Fruit fly (Drosophila melanogaster) whole organism, pupa: ENCODE results near the gene Vha16-3.

Experiments used
- CG10348 ChIP-seq: fragments of 200-800 bp; sonication (Bioruptor generic); IDR thresholded peaks from 2 replicates; pipeline ENCODE4 v1.3.6; 2022; ENCODE audit warnings: missing biosample characterization, missing genetic modification characterization
- CG12605 ChIP-seq: fragments of 200-800 bp; sonication (Bioruptor generic); IDR thresholded peaks from 2 replicates; pipeline ENCODE4 v1.3.6; 2022; ENCODE audit warnings: missing biosample characterization, missing genetic modification characterization
- CG13204 ChIP-seq: fragments of 200-800 bp; sonication (Bioruptor generic); optimal IDR thresholded peaks from 2 replicates; lab custom pipeline; 2018; ENCODE audit warnings: missing biosample characterization, mild to moderate bottlenecking, missing genetic modification characterization, moderate library complexity
- CG14655 ChIP-seq: fragments of 200-800 bp; sonication (Bioruptor generic); optimal IDR thresholded peaks from 3 replicates; lab custom pipeline; 2017; ENCODE audit warnings: mild to moderate bottlenecking, missing biosample characterization, missing genetic modification reagents, missing genetic modification characterization
- CG15710 ChIP-seq: fragments of 200-800 bp; sonication (Bioruptor generic); optimal IDR thresholded peaks from 2 replicates; lab custom pipeline; 2018; ENCODE audit warnings: missing biosample characterization, mild to moderate bottlenecking, missing genetic modification characterization, moderate library complexity
- CG17806 ChIP-seq: fragments of 200-800 bp; sonication (Bioruptor generic); optimal IDR thresholded peaks from 2 replicates; lab custom pipeline; 2018; ENCODE audit warnings: missing biosample characterization, mild to moderate bottlenecking, missing genetic modification characterization, moderate library complexity
- CG32121 ChIP-seq: fragments of 200-800 bp; sonication (Bioruptor generic); IDR thresholded peaks from 2 replicates; pipeline ENCODE4 v1.3.6; 2022; ENCODE audit warnings: missing biosample characterization, missing genetic modification characterization
- CG34367 ChIP-seq: fragments of 200-800 bp; sonication (Bioruptor generic); optimal IDR thresholded peaks from 2 replicates; lab custom pipeline; 2018; ENCODE audit warnings: missing biosample characterization, mild to moderate bottlenecking, missing genetic modification characterization
- CG4496 ChIP-seq: fragments of 200-800 bp; sonication (Bioruptor generic); IDR thresholded peaks from 3 replicates; pipeline ENCODE4 v1.3.6; 2022; ENCODE audit warnings: missing biosample characterization, missing genetic modification characterization
- CG8159 ChIP-seq: fragments of 200-800 bp; sonication (Bioruptor generic); optimal IDR thresholded peaks from 3 replicates; lab custom pipeline; 2018; ENCODE audit warnings: missing biosample characterization, mild to moderate bottlenecking, missing genetic modification characterization, moderate library complexity
- CG8301 ChIP-seq: fragments of 200-800 bp; sonication (Bioruptor generic); optimal IDR thresholded peaks from 2 replicates; lab custom pipeline; 2018; ENCODE audit warnings: missing biosample characterization, mild to moderate bottlenecking, missing genetic modification characterization
- CG9948 ChIP-seq: fragments of 200-800 bp; sonication (Bioruptor generic); optimal IDR thresholded peaks from 2 replicates; lab custom pipeline; 2018; ENCODE audit warnings: missing biosample characterization, mild to moderate bottlenecking, missing genetic modification characterization, moderate library complexity
- D1 ChIP-seq: fragments of 200-800 bp; sonication (Bioruptor generic); optimal IDR thresholded peaks from 2 replicates; lab custom pipeline; 2018; ENCODE audit warnings: missing biosample characterization, mild to moderate bottlenecking, missing genetic modification characterization, moderate library complexity
- EcR ChIP-seq: fragments of 200-800 bp; sonication (Bioruptor generic); optimal IDR thresholded peaks from 3 replicates; lab custom pipeline; 2019; ENCODE audit warnings: missing biosample characterization, missing genetic modification characterization, mild to moderate bottlenecking, moderate library complexity, missing genetic modification reagents
- Ets98B ChIP-seq: fragments of 200-800 bp; sonication (Bioruptor generic); IDR thresholded peaks from 2 replicates; pipeline ENCODE4 v1.3.6; 2022; ENCODE audit warnings: missing biosample characterization, missing genetic modification characterization
- Pif1A ChIP-seq: fragments of 200-800 bp; sonication (Bioruptor generic); optimal IDR thresholded peaks from 3 replicates; lab custom pipeline; 2016; ENCODE audit warnings: missing biosample characterization, missing genetic modification characterization
- Pif1B ChIP-seq: fragments of 200-800 bp; sonication (Bioruptor generic); optimal IDR thresholded peaks from 3 replicates; lab custom pipeline; 2016; ENCODE audit warnings: missing biosample characterization, missing genetic modification characterization
- Snoo ChIP-seq: fragments of 200-800 bp; sonication (Bioruptor generic); optimal IDR thresholded peaks from 3 replicates; lab custom pipeline; 2017; ENCODE audit warnings: missing biosample characterization, mild to moderate bottlenecking, missing genetic modification characterization, inconsistent platforms
- fd96Ca ChIP-seq: fragments of 200-800 bp; sonication (Bioruptor generic); IDR thresholded peaks from 3 replicates; pipeline ENCODE4 v1.3.6; 2022; ENCODE audit warnings: missing biosample characterization, missing genetic modification characterization
- gl ChIP-seq: fragments of 200-800 bp; sonication (Bioruptor generic); optimal IDR thresholded peaks from 2 replicates; lab custom pipeline; 2018; ENCODE audit warnings: missing biosample characterization, mild to moderate bottlenecking, missing genetic modification characterization
- rn ChIP-seq: fragments of 200-800 bp; sonication (Bioruptor generic); IDR thresholded peaks from 2 replicates; pipeline ENCODE4 v1.3.6; 2022; ENCODE audit warnings: missing biosample characterization, missing genetic modification characterization

Vha16-3 gene

DNA sequence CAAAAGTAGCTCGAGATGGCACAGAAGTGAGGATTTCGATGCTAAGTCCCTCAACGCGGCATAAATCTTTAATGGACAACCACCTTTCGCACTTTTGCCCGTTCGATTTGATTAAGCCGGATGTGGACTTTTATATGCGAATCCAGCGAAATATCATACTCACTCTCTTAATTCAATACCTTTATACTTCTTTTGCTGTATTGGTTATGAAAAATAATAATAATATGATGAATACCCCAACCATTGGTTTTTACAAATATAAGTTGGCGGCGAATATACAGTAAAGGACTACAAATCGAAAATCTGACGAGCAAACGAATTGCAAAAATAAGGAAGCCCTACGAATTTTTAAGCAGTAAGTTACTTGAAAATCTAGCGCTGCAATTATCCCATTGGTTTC is at the start of gene Vha16-3:
Gene Vha16-3 (plus strand): TSS at position 301 of the 400 bp plus-strand sequence.
- TF ChIP-seq Pif1A (GFP tag; lab: Kevin White, UChicago) = no peak
- TF ChIP-seq CG17806 = no peak
- no peak for TF ChIP-seq CG4496 (GFP tag; lab: Robert Waterston, UW)
- no peak for TF ChIP-seq Ets98B
- TF ChIP-seq CG9948 (tag; lab: Kevin White, UChicago) = no peak
- TF ChIP-seq CG13204 (GFP tag; lab: Kevin White, UChicago) = no peak
- TF ChIP-seq gl (tag; lab: Kevin White, UChicago) = no peak
- TF ChIP-seq CG32121 = no peak
- TF ChIP-seq CG8159 = no peak
- no peak for TF ChIP-seq fd96Ca (GFP tag; lab: Robert Waterston, UW)
- no peak for TF ChIP-seq CG15710 (tag; lab: Kevin White, UChicago)
- TF ChIP-seq CG14655 = no peak
- TF ChIP-seq CG10348 = no peak
- TF ChIP-seq CG12605 (GFP tag; lab: Robert Waterston, UW) = no peak
- TF ChIP-seq CG8301 (tag; lab: Kevin White, UChicago) = no peak
- TF ChIP-seq, all 21 proteins: peak for 0

dm6 chr3L:11424858-11425257 is 48.2 kb upstream of the Vha16-3 start, which contains the start of gene CG7560:
Gene CG7560, plus strand, starts transcription at chr3L:11425158.
- no peak for TF ChIP-seq Ets98B
- TF ChIP-seq D1 (tag; lab: Kevin White, UChicago) = no peak
- TF ChIP-seq Pif1A (GFP tag; lab: Kevin White, UChicago) = no peak
- TF ChIP-seq Snoo (tag; lab: Kevin White, UChicago) = no peak
- no peak for TF ChIP-seq CG34367 (tag; lab: Kevin White, UChicago)
- no peak for TF ChIP-seq CG13204 (GFP tag; lab: Kevin White, UChicago)
- TF ChIP-seq CG8159 = no peak
- TF ChIP-seq CG15710 (tag; lab: Kevin White, UChicago) = no peak
- no peak for TF ChIP-seq fd96Ca (GFP tag; lab: Robert Waterston, UW)
- no peak for TF ChIP-seq gl (tag; lab: Kevin White, UChicago)
- TF ChIP-seq CG4496 (GFP tag; lab: Robert Waterston, UW) = no peak
- TF ChIP-seq EcR (GFP tag; lab: Kevin White, UChicago) = no peak
- no peak for TF ChIP-seq CG10348
- no peak for TF ChIP-seq Pif1B (GFP tag; lab: Kevin White, UChicago)
- no peak for TF ChIP-seq CG32121
- TF ChIP-seq CG14655 = no peak

DNA sequence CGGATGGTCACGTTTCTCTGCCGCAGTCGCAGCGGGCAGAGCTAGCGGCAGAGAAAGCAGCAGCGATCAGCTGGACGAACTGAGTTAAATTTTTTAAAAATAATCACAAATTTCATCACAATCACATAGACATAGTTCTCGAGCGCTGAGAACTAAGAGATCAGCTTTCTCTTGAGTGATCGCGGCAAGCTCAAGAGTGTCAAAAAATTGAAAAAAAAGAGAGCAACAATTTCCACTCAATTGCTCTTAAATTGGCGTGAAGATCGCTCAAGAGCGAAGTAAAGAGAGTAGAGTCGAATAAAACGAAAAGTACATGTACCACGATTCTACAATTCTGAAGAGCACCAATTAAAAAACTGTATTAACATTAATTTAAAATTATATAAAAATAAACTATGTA is 44.7 kb upstream of the Vha16-3 start:
- TF ChIP-seq Pif1B (GFP tag; lab: Kevin White, UChicago) (peak; percentile 14), CG34367 (tag; lab: Kevin White, UChicago) (no peak), CG8301 (tag; lab: Kevin White, UChicago) (no peak), Pif1A (GFP tag; lab: Kevin White, UChicago) (peak; percentile 4), CG12605 (GFP tag; lab: Robert Waterston, UW) (peak; percentile 58)

- no peak for TF ChIP-seq fd96Ca (GFP tag; lab: Robert Waterston, UW)
- TF ChIP-seq CG17806 = peak; percentile 25
- 0 out of 2 replicates have a peak, but pooled peaks have one; percentile 36 for TF ChIP-seq CG10348
- no peak for TF ChIP-seq Snoo (tag; lab: Kevin White, UChicago)
- peak; percentile 6 for TF ChIP-seq Pif1A (GFP tag; lab: Kevin White, UChicago)
- TF ChIP-seq CG4496 (GFP tag; lab: Robert Waterston, UW) = no peak
- TF ChIP-seq D1 (tag; lab: Kevin White, UChicago) = no peak
- peak; percentile 5; the same call in 1 of the 2 replicates for TF ChIP-seq Ets98B
- peak; percentile 26 for TF ChIP-seq CG34367 (tag; lab: Kevin White, UChicago)
- TF ChIP-seq gl (tag; lab: Kevin White, UChicago) = no peak
- TF ChIP-seq CG15710 (tag; lab: Kevin White, UChicago) = peak; percentile 35
- peak; percentile 53 for TF ChIP-seq CG8159
- no peak for TF ChIP-seq Pif1B (GFP tag; lab: Kevin White, UChicago)
- peak; percentile 70 for TF ChIP-seq CG14655
- no peak for TF ChIP-seq EcR (GFP tag; lab: Kevin White, UChicago)
- no peak for TF ChIP-seq rn (GFP tag; lab: Robert Waterston, UW)
- TF ChIP-seq CG8301 (tag; lab: Kevin White, UChicago) = peak; percentile 63
- peak; percentile 46 for TF ChIP-seq CG32121
- peak; percentile 37 for TF ChIP-seq CG9948 (tag; lab: Kevin White, UChicago)
- TF ChIP-seq CG13204 (GFP tag; lab: Kevin White, UChicago) = no peak
- TF ChIP-seq CG12605 (GFP tag; lab: Robert Waterston, UW) = no peak
Observed at dm6 chr3L:11429695-11430094, 43.4 kb upstream of the Vha16-3 start.

DNA sequence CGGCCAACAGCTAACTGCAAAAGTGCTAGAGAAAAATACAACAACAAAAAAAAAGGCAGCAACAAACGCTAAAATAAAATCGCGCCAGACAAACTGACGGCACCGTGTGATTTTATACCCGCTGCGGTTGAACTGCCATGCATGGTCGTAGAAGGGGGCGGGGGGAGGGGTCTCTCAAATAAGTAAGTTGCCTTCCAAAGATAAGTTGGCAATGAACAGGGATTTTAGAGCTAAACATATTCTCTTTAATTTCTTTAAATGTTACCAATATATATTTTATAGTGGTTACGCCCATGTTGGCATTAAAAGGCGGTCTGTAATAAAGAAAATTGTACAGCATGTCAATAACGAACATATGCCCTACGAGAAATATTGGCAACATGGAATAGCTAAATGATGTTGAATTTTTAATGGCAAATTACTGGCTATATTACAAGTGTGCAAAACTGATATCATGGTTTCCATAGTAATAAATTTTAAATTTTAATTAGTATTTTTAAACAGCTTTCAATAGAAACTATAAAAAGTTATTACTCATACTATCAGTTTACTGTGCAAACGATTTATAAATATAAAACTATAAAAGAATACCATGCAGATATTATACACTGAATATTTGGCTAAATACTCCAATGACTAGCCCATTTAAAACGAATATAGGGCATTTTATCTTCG is 41.7 kb upstream of the Vha16-3 start:
- TF ChIP-seq D1 (tag; lab: Kevin White, UChicago) (peak; percentile 69), CG9948 (tag; lab: Kevin White, UChicago) (peak; percentile 81), Ets98B (peak; percentile 96), CG8301 (tag; lab: Kevin White, UChicago) (peak; percentile 82), CG34367 (tag; lab: Kevin White, UChicago) (peak; percentile 94), CG13204 (GFP tag; lab: Kevin White, UChicago) (peak; percentile 87), fd96Ca (GFP tag; lab: Robert Waterston, UW) (peak; percentile 97), CG17806 (peak; percentile 87), Pif1A (GFP tag; lab: Kevin White, UChicago) (peak; percentile 94), CG10348 (peak; percentile 93), Pif1B (GFP tag; lab: Kevin White, UChicago) (peak; percentile 89), rn (GFP tag; lab: Robert Waterston, UW) (peak; percentile 87), CG15710 (tag; lab: Kevin White, UChicago) (peak; percentile 94), Snoo (tag; lab: Kevin White, UChicago) (peak; percentile 95), CG32121 (peak; percentile 95), CG4496 (GFP tag; lab: Robert Waterston, UW) (peak; percentile 95), CG14655 (peak; percentile 81), gl (tag; lab: Kevin White, UChicago) (peak; percentile 81), EcR (GFP tag; lab: Kevin White, UChicago) (peak; percentile 49), CG8159 (peak; percentile 89), CG12605 (GFP tag; lab: Robert Waterston, UW) (peak; percentile 88)
